Fruit fly (Drosophila melanogaster) S2 (cell line): ENCODE measurements around the gene CG4953.

Experiments used
- CG8478 ChIP-seq: fragments of >200 bp; optimal IDR thresholded peaks from 2 replicates; lab custom pipeline; 2018
- CTCF ChIP-seq, 2 experiments: fragments of >200 bp; optimal IDR thresholded peaks; 2 replicates each; lab custom pipeline; 2018

dm6 chr2L:10314327-10315210 is 48.1 kb downstream of the CG4953 start, which contains the start of the genes Usp14 and CG4972:
- TF ChIP-seq CTCF (optimal IDR thresholded peaks at IDR 0.05; lab: Kevin White, UChicago) (no peak), CG8478 (no peak)
